Worm (Caenorhabditis elegans): ENCODE data around the gene F42A9.17.

- TF ChIP-seq lin-54 (GFP tag; optimal IDR thresholded peaks at IDR 0.05) = no peak
- TF ChIP-seq B0336.3 (GFP tag; IDR thresholded peaks at IDR 0.05) = no peak
- TF ChIP-seq Y53G8AR.9 (GFP tag; conservative IDR thresholded peaks at IDR 0.05) = no peak
Measured at ce11 chrIV:8571138-8571537, 40.6 kb downstream of the F42A9.17 start, which contains the start of gene Y59H11AM.1.
